Fruit fly (Drosophila melanogaster): Measurements from ENCODE around the gene Ugt36A1.

Gene Ugt36A1

DNA sequence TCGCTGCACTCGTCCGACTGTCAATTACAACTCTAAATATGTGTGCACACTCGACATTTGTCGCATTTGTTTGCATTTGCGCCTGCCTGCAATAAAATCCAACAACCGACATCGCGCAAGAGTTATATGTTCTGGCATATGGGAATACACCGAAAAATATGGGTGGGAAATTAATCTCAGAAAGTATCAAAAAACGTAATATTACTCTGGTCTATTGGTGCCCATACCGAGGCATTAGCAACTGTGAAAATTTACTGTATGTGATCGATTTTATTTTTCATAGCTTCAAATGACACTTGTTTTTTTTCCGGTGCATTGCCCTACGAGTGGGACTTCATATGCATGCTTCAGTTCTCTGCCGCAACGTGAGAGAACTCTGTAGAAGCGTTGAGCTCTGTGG is 45.0 kb upstream of the Ugt36A1 start (continued):
- TF ChIP-seq nau (GFP tag; optimal IDR thresholded peaks at IDR 0.05) = peak; percentile 7
- TF ChIP-seq D19A (tag; optimal IDR thresholded peaks at IDR 0.05) = peak; percentile 79
- peak; percentile 35 for TF ChIP-seq CG12744 (GFP tag; optimal IDR thresholded peaks at IDR 0.05)
- TF ChIP-seq bsh (GFP tag; optimal IDR thresholded peaks at IDR 0.05) = peak; percentile 11 to 94
- peak; percentile 65 for TF ChIP-seq CG7786 (GFP tag; optimal IDR thresholded peaks at IDR 0.05)
- TF ChIP-seq row (GFP tag; IDR thresholded peaks at IDR 0.05) = peak; percentile 81
- peak; percentile 75 for TF ChIP-seq dysf (GFP tag; IDR thresholded peaks at IDR 0.05)
- peak; percentile 31 for TF ChIP-seq HmgZ (tag; optimal IDR thresholded peaks at IDR 0.05)
- no peak for TF ChIP-seq nom (GFP tag; optimal IDR thresholded peaks at IDR 0.05)
- peak; percentile 89 for TF ChIP-seq croc (GFP tag; conservative IDR thresholded peaks at IDR 0.05)
- peak in 1 of 3 experiments; percentile 87 for TF ChIP-seq lola (GFP tag; optimal IDR thresholded peaks at IDR 0.05)
- TF ChIP-seq CG33213 (GFP tag; optimal IDR thresholded peaks at IDR 0.05) = peak; percentile 78
- TF ChIP-seq Nf-YA (GFP tag; IDR thresholded peaks at IDR 0.05) = peak; percentile 55; the same call in 1 of the 2 replicates
- TF ChIP-seq zfh2 (GFP tag; optimal IDR thresholded peaks at IDR 0.05) = no peak
- TF ChIP-seq Side (GFP tag; optimal IDR thresholded peaks at IDR 0.05) = peak; percentile 76
- TF ChIP-seq Hr51 (GFP tag; optimal IDR thresholded peaks at IDR 0.05) = peak in 1 of 2 experiments; percentile 58
- TF ChIP-seq insv (GFP tag; optimal IDR thresholded peaks at IDR 0.05) = no peak
- TF ChIP-seq Sry-β (GFP tag; optimal IDR thresholded peaks at IDR 0.05) = peak; percentile 27
- TF ChIP-seq Spps (tag; optimal IDR thresholded peaks at IDR 0.05) = peak; percentile 60
- no peak; the same call in 1 of the 2 replicates for TF ChIP-seq MBD-R2 (GFP tag; IDR thresholded peaks at IDR 0.05)
- peak; percentile 52 for TF ChIP-seq seq (GFP tag; IDR thresholded peaks at IDR 0.05)
- peak; percentile 57 for TF ChIP-seq danr (GFP tag; IDR thresholded peaks at IDR 0.05)
- TF ChIP-seq sug (tag; optimal IDR thresholded peaks at IDR 0.05) = no peak
- peak; percentile 85 for TF ChIP-seq CG6689 (GFP tag; IDR thresholded peaks at IDR 0.05)
- TF ChIP-seq CG2875 (GFP tag; optimal IDR thresholded peaks at IDR 0.05) = peak; percentile 71
- peak; percentile 13 for TF ChIP-seq emc (GFP tag; optimal IDR thresholded peaks at IDR 0.05)
- TF ChIP-seq Doc3 (GFP tag; IDR thresholded peaks at IDR 0.05; ENCODE audit: partially characterized antibody) = no peak
- TF ChIP-seq Myb (GFP tag; optimal IDR thresholded peaks at IDR 0.05) = peak; percentile 19
- TF ChIP-seq Pdp1 (GFP tag; optimal IDR thresholded peaks at IDR 0.05) = peak; percentile 61 to 77
- peak; percentile 27 for TF ChIP-seq tup (GFP tag; optimal IDR thresholded peaks at IDR 0.05)
- TF ChIP-seq peb (GFP tag; IDR thresholded peaks at IDR 0.05) = peak; percentile 75
- peak; percentile 77 for TF ChIP-seq CG2202 (tag; optimal IDR thresholded peaks at IDR 0.05)
- TF ChIP-seq salm (tag; optimal IDR thresholded peaks at IDR 0.05) = peak; percentile 76
- TF ChIP-seq inv (GFP tag; IDR thresholded peaks at IDR 0.05; ENCODE audit: partially characterized antibody) = no peak
- no peak for TF ChIP-seq CG17912 (GFP tag; optimal IDR thresholded peaks at IDR 0.05)
- TF ChIP-seq chif (GFP tag; optimal IDR thresholded peaks at IDR 0.05) = peak; percentile 81 to 90
- TF ChIP-seq CG11093 (GFP tag; IDR thresholded peaks at IDR 0.05) = peak; percentile 68; the same call in 1 of the 3 replicates
- TF ChIP-seq CG10209 (GFP tag; optimal IDR thresholded peaks at IDR 0.05) = peak; percentile 65
- TF ChIP-seq CG1647 (GFP tag; optimal IDR thresholded peaks at IDR 0.05) = peak; percentile 75
- peak; percentile 83 for TF ChIP-seq CG16863 (GFP tag; optimal IDR thresholded peaks at IDR 0.05)
- TF ChIP-seq CG31388 (GFP tag; optimal IDR thresholded peaks at IDR 0.05) = peak; percentile 53
- TF ChIP-seq Awh (GFP tag; IDR thresholded peaks at IDR 0.05) = peak; percentile 76
- TF ChIP-seq Hr39 (optimal IDR thresholded peaks at IDR 0.05) = no peak
- peak; percentile 26 for TF ChIP-seq fd102C (GFP tag; optimal IDR thresholded peaks at IDR 0.05)
- no peak for TF ChIP-seq vnd (GFP tag; IDR thresholded peaks at IDR 0.05; ENCODE audit: partially characterized antibody)
- no peak for TF ChIP-seq Dref (GFP tag; IDR thresholded peaks at IDR 0.05)
- TF ChIP-seq CG18476 (GFP tag; optimal IDR thresholded peaks at IDR 0.05) = peak; percentile 56
- peak; percentile 36 for TF ChIP-seq CG15011 (GFP tag; optimal IDR thresholded peaks at IDR 0.05)
- TF ChIP-seq ken (GFP tag; IDR thresholded peaks at IDR 0.05) = peak; percentile 84
- peak; percentile 77 for TF ChIP-seq CG5245 (GFP tag; optimal IDR thresholded peaks at IDR 0.05)
